Worm (Caenorhabditis elegans) whole organism, L3 larva: ENCODE results near the gene C06B8.3.

ENCODE experiments used
- R02D3.7 ChIP-seq: fragments of 150-350 bp; optimal IDR thresholded peaks from 2 replicates; lab custom pipeline; 2014; ENCODE audit warnings: missing biosample characterization, missing genetic modification characterization
- ZK546.5 ChIP-seq: sonication (generic microtip); optimal IDR thresholded peaks from 2 replicates; lab custom pipeline; 2017; ENCODE audit warnings: missing biosample characterization, missing genetic modification characterization
- aly-2 ChIP-seq: fragments of 150-350 bp; optimal IDR thresholded peaks from 2 replicates; lab custom pipeline; 2014; ENCODE audit warnings: missing biosample characterization, missing genetic modification characterization
- ceh-16 ChIP-seq: sonication (generic microtip); optimal IDR thresholded peaks from 2 replicates; lab custom pipeline; 2017; ENCODE audit warnings: missing biosample characterization, missing genetic modification characterization
- ceh-9 ChIP-seq: sonication (generic microtip); optimal IDR thresholded peaks from 2 replicates; lab custom pipeline; 2018; ENCODE audit warnings: missing biosample characterization, missing genetic modification characterization
- daf-12 ChIP-seq: fragments of 150-350 bp; optimal IDR thresholded peaks from 2 replicates; lab custom pipeline; 2014; ENCODE audit warnings: missing biosample characterization, missing genetic modification reagents, missing genetic modification characterization
- egl-27 ChIP-seq: sonication (generic microtip); optimal IDR thresholded peaks from 4 replicates; lab custom pipeline; 2017; ENCODE audit warnings: missing biosample characterization, missing genetic modification reagents, missing genetic modification characterization
- egl-5 ChIP-seq: fragments of 150-350 bp; optimal IDR thresholded peaks from 2 replicates; lab custom pipeline; 2017; ENCODE audit warnings: missing biosample characterization, missing genetic modification reagents, missing genetic modification characterization, inconsistent platforms
- elt-1 ChIP-seq: fragments of 150-350 bp; optimal IDR thresholded peaks from 2 replicates; lab custom pipeline; 2014; ENCODE audit warnings: missing biosample characterization, missing genetic modification characterization
- elt-2 ChIP-seq: sonication (generic microtip); optimal IDR thresholded peaks from 2 replicates; lab custom pipeline; 2016; ENCODE audit warnings: missing genetic modification reagents, mild to moderate bottlenecking, missing genetic modification characterization, missing compliant biosample characterization
- elt-3 ChIP-seq, 3 experiments: fragments of 150-350 bp in 1 of 3; sonication (generic microtip) in 2 of 3; optimal IDR thresholded peaks; 2 replicates in 2 of 3; 4 replicates in 1 of 3; lab custom pipeline; 2014 to 2017; ENCODE audit warnings: missing biosample characterization in 3 of 3, missing genetic modification characterization in 3 of 3
- eor-1 ChIP-seq, 2 experiments: fragments of 150-350 bp; optimal IDR thresholded peaks; 2 replicates each; lab custom pipeline; 2014 to 2018; ENCODE audit warnings: missing biosample characterization in 2 of 2, missing genetic modification characterization in 2 of 2
- fkh-2 ChIP-seq: fragments of 150-350 bp; optimal IDR thresholded peaks from 2 replicates; lab custom pipeline; 2014; ENCODE audit warnings: missing biosample characterization, missing genetic modification reagents, missing genetic modification characterization
- fos-1 ChIP-seq: fragments of 150-350 bp; optimal IDR thresholded peaks from 2 replicates; lab custom pipeline; 2014; ENCODE audit warnings: missing biosample characterization, missing genetic modification characterization
- hmg-11 ChIP-seq: sonication (generic microtip); optimal IDR thresholded peaks from 2 replicates; lab custom pipeline; 2016; ENCODE audit warnings: missing genetic modification characterization, missing compliant biosample characterization
- lin-15B ChIP-seq: fragments of 150-350 bp; optimal IDR thresholded peaks from 2 replicates; lab custom pipeline; 2014; ENCODE audit warnings: missing biosample characterization, missing genetic modification characterization
- lin-39 ChIP-seq: fragments of 150-350 bp; optimal IDR thresholded peaks from 2 replicates; lab custom pipeline; 2018; ENCODE audit warnings: missing biosample characterization, missing genetic modification reagents, missing genetic modification characterization
- mdl-1 ChIP-seq: fragments of 150-350 bp; optimal IDR thresholded peaks from 2 replicates; lab custom pipeline; 2014; ENCODE audit warnings: missing biosample characterization, missing genetic modification characterization
- mml-1 ChIP-seq: fragments of 150-350 bp; sonication (generic microtip); optimal IDR thresholded peaks from 3 replicates; lab custom pipeline; 2014; ENCODE audit warnings: missing biosample characterization, missing genetic modification characterization
- nfya-1 ChIP-seq: sonication (generic microtip); optimal IDR thresholded peaks from 2 replicates; lab custom pipeline; 2017; ENCODE audit warnings: missing genetic modification characterization, mild to moderate bottlenecking, missing compliant biosample characterization, antibody characterized with exemption, moderate library complexity; ENCODE audit not compliant: insufficient read depth
- nhr-11 ChIP-seq: fragments of 150-350 bp; optimal IDR thresholded peaks from 2 replicates; lab custom pipeline; 2014; ENCODE audit warnings: missing biosample characterization, missing genetic modification characterization
- nhr-12 ChIP-seq: fragments of 150-350 bp; optimal IDR thresholded peaks from 2 replicates; lab custom pipeline; 2014; ENCODE audit warnings: missing biosample characterization, missing genetic modification characterization
- nhr-23 ChIP-seq: fragments of 150-350 bp; optimal IDR thresholded peaks from 2 replicates; lab custom pipeline; 2014; ENCODE audit warnings: missing biosample characterization, missing genetic modification reagents, missing genetic modification characterization
- nhr-237 ChIP-seq: fragments of 150-350 bp; optimal IDR thresholded peaks from 2 replicates; lab custom pipeline; 2014; ENCODE audit warnings: missing biosample characterization, missing genetic modification characterization
- nhr-25 ChIP-seq: sonication (generic microtip); optimal IDR thresholded peaks from 2 replicates; lab custom pipeline; 2017; ENCODE audit warnings: missing biosample characterization, missing genetic modification characterization
- nhr-28 ChIP-seq: fragments of 150-350 bp; optimal IDR thresholded peaks from 2 replicates; lab custom pipeline; 2014; ENCODE audit warnings: missing biosample characterization, missing genetic modification characterization
- nhr-76 ChIP-seq: fragments of 150-350 bp; sonication (generic microtip); optimal IDR thresholded peaks from 5 replicates; lab custom pipeline; 2014; ENCODE audit warnings: missing biosample characterization, missing genetic modification characterization
- nhr-77 ChIP-seq: fragments of 150-350 bp; optimal IDR thresholded peaks from 2 replicates; lab custom pipeline; 2014; ENCODE audit warnings: missing biosample characterization, missing genetic modification characterization
- pha-4 ChIP-seq: fragments of 150-350 bp; optimal IDR thresholded peaks from 2 replicates; lab custom pipeline; 2014; ENCODE audit warnings: missing biosample characterization, missing genetic modification reagents, missing genetic modification characterization
- pqm-1 ChIP-seq: fragments of 150-350 bp; optimal IDR thresholded peaks from 2 replicates; lab custom pipeline; 2017; ENCODE audit warnings: missing biosample characterization, missing genetic modification characterization, inconsistent platforms
- sea-2 ChIP-seq: fragments of 150-350 bp; sonication (generic microtip); optimal IDR thresholded peaks from 4 replicates; lab custom pipeline; 2014; ENCODE audit warnings: missing biosample characterization, missing genetic modification reagents, missing genetic modification characterization
- skn-1 ChIP-seq: fragments of 150-350 bp; optimal IDR thresholded peaks from 2 replicates; lab custom pipeline; 2014; ENCODE audit warnings: missing biosample characterization, missing genetic modification characterization
- snpc-4 ChIP-seq: fragments of 150-350 bp; optimal IDR thresholded peaks from 2 replicates; lab custom pipeline; 2014; ENCODE audit warnings: missing biosample characterization, missing genetic modification characterization
- unc-39 ChIP-seq: sonication (generic microtip); optimal IDR thresholded peaks from 4 replicates; lab custom pipeline; 2017; ENCODE audit warnings: missing biosample characterization, missing genetic modification characterization
- unc-62 ChIP-seq: fragments of 150-350 bp; sonication (generic microtip); optimal IDR thresholded peaks from 4 replicates; lab custom pipeline; 2014; ENCODE audit warnings: missing biosample characterization, missing genetic modification reagents, missing genetic modification characterization
- ztf-4 ChIP-seq: fragments of 150-350 bp; optimal IDR thresholded peaks from 2 replicates; lab custom pipeline; 2014; ENCODE audit warnings: missing biosample characterization, missing genetic modification characterization

C06B8.3 gene

ce11 chrV:15484537-15484936 lies at the start of gene C06B8.3:
TSS of gene C06B8.3 (minus strand) at chrV:15484637.
- TF ChIP-seq pqm-1 (tag; lab: Kevin White, UChicago) (no peak), aly-2 (tag; lab: Kevin White, UChicago) (no peak), lin-39 (no peak), elt-3 (tag; optimal IDR thresholded peaks at IDR 0.05; lab: Kevin White, UChicago) (no peak), lin-15B (tag; lab: Kevin White, UChicago) (no peak), fkh-2 (tag; lab: Kevin White, UChicago) (no peak), nhr-76 (no peak), unc-62 (GFP tag; lab: Kevin White, UChicago) (no peak), R02D3.7 (tag; lab: Kevin White, UChicago) (no peak), eor-1 (tag; optimal IDR thresholded peaks at IDR 0.05; lab: Kevin White, UChicago) (no peak), nhr-23 (tag; lab: Kevin White, UChicago) (no peak), egl-5 (tag; lab: Kevin White, UChicago) (no peak), skn-1 (tag; lab: Kevin White, UChicago) (no peak), ZK546.5 (tag; lab: Kevin White, UChicago) (no peak), egl-27 (no peak)
- TF ChIP-seq, all 47 proteins: peak for 0

DNA sequence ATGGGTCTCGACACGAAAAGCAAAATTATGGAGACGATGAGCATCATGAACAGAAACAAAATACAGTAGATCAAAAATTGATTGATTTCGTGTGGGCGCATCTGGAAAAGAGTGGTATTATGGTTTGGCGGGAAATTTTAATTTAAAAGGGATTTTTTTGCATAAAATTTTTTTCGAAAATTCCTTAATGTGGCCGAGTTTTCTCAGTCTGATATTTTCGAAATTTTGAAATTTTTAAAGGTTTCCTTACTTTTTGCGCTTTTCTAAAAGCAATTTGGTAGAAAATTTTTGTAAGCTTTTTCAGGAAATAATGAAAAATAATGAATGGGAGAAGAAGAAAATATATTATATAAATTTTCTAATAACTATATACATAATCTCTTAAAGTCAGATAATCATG lies 49.4 kb upstream of the C06B8.3 start, which contains the start of gene F21A3.2:
Gene F21A3.2, minus strand, starts transcription at position 101 of the 400 bp plus-strand sequence.
- no peak for TF ChIP-seq fos-1 (tag; lab: Kevin White, UChicago)
- TF ChIP-seq nhr-28: no peak
- no peak for TF ChIP-seq nhr-11 (tag; lab: Kevin White, UChicago)
- no peak for TF ChIP-seq nhr-12
- TF ChIP-seq pqm-1 (tag; lab: Kevin White, UChicago): no peak
- TF ChIP-seq skn-1 (tag; lab: Kevin White, UChicago): no peak
- no peak for TF ChIP-seq lin-39
- no peak for TF ChIP-seq elt-2
- no peak for TF ChIP-seq ZK546.5 (tag; lab: Kevin White, UChicago)
- TF ChIP-seq nhr-25 (tag; lab: Kevin White, UChicago): no peak
- no peak for TF ChIP-seq unc-39
- no peak for TF ChIP-seq egl-5 (tag; lab: Kevin White, UChicago)
- no peak for TF ChIP-seq mdl-1 (tag; lab: Kevin White, UChicago)
- no peak for TF ChIP-seq fkh-2 (tag; lab: Kevin White, UChicago)
- TF ChIP-seq ceh-9: no peak
- no peak for TF ChIP-seq elt-1 (tag; lab: Kevin White, UChicago)
- TF ChIP-seq sea-2 (GFP tag; lab: Kevin White, UChicago): no peak
- TF ChIP-seq nfya-1 (tag; lab: Kevin White, UChicago): no peak
- TF ChIP-seq nhr-77: no peak

DNA sequence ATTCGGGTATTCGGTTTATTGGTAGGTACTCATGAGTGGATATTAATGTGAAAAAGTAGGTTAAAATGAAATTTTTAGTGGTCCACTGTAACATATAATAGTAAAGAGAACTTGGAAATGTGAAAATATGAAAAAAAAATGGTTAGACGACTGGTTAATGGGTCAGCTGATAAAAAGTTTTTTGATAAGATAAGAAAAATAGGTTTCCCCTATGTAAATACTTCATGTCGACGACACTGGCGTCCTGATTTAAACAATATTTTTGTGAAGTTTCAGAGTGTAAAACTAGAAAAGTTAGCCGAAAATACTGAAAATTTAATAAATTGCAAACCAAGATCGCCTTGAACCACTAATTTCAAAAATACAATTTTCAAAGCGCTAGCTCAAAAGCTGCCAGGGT lies 48.7 kb upstream of the C06B8.3 start, which contains the start of gene F21A3.11:
Gene F21A3.11, minus strand, starts transcription at position 117 of the 400 bp plus-strand sequence.
- no peak for TF ChIP-seq elt-1 (tag; lab: Kevin White, UChicago)
- peak; percentile 54 for TF ChIP-seq pha-4 (tag; lab: Kevin White, UChicago)
- TF ChIP-seq elt-2: peak; percentile 73
- TF ChIP-seq pqm-1 (tag; lab: Kevin White, UChicago): peak; percentile 31
- no peak for TF ChIP-seq nhr-11 (tag; lab: Kevin White, UChicago)

- TF ChIP-seq nhr-237 (tag; lab: Kevin White, UChicago) (no peak), unc-62 (GFP tag; lab: Kevin White, UChicago) (no peak), snpc-4 (tag; lab: Kevin White, UChicago) (no peak), ceh-16 (tag; lab: Kevin White, UChicago) (no peak), egl-27 (no peak), ztf-4 (tag; lab: Kevin White, UChicago) (no peak), egl-5 (tag; lab: Kevin White, UChicago) (no peak), hmg-11 (tag; lab: Kevin White, UChicago) (no peak), nhr-11 (tag; lab: Kevin White, UChicago) (no peak), mdl-1 (tag; lab: Kevin White, UChicago) (no peak), nfya-1 (tag; lab: Kevin White, UChicago) (no peak), mml-1 (tag; lab: Kevin White, UChicago) (no peak), unc-39 (no peak), daf-12 (tag; lab: Kevin White, UChicago) (no peak), eor-1 (tag; optimal IDR thresholded peaks at IDR 0.05; lab: Kevin White, UChicago) (no peak)
Measured at ce11 chrV:15529069-15529468, 44.6 kb upstream of the C06B8.3 start, which contains the start of gene srh-276. TSS of gene srh-276 (plus strand) at chrV:15529369.
